Worm (Caenorhabditis elegans) whole organism, L4 larva: ENCODE data around the gene lir-1.

Source experiments
- ama-1 ChIP-seq: fragments of 150-350 bp; optimal IDR thresholded peaks from 2 replicates; lab custom pipeline; 2014; ENCODE audit warnings: inconsistent platforms, mixed read lengths
- lin-38 ChIP-seq: fragments of 200-800 bp; sonication (Bioruptor generic); IDR thresholded peaks from 2 replicates; pipeline ENCODE4 v1.3.6; 2022; ENCODE audit warnings: missing genetic modification reagents, missing genetic modification characterization, missing compliant biosample characterization
- lir-3 ChIP-seq: sonication (generic microtip); optimal IDR thresholded peaks from 2 replicates; lab custom pipeline; 2016; ENCODE audit warnings: mild to moderate bottlenecking, missing genetic modification characterization, missing compliant biosample characterization
- lsy-2 ChIP-seq, 2 experiments: fragments of 150-350 bp in 1 of 2; sonication (generic microtip) in 1 of 2; optimal IDR thresholded peaks; 2 replicates each; lab custom pipeline; 2014 to 2017; ENCODE audit warnings: missing biosample characterization in 2 of 2, missing genetic modification characterization in 2 of 2
- mxl-3 ChIP-seq: fragments of 200-800 bp; sonication (Bioruptor generic); optimal IDR thresholded peaks from 2 replicates; lab custom pipeline; 2018; ENCODE audit warnings: mild to moderate bottlenecking, missing genetic modification characterization, missing compliant biosample characterization
- nhr-41 ChIP-seq: fragments of 200-800 bp; sonication (Bioruptor generic); IDR thresholded peaks from 2 replicates; pipeline ENCODE4 v1.3.6; 2022; ENCODE audit warnings: missing genetic modification reagents, missing genetic modification characterization, missing compliant biosample characterization
- snpc-4 ChIP-seq: fragments of 150-350 bp; optimal IDR thresholded peaks from 2 replicates; lab custom pipeline; 2014; ENCODE audit warnings: missing biosample characterization, missing genetic modification characterization

DNA sequence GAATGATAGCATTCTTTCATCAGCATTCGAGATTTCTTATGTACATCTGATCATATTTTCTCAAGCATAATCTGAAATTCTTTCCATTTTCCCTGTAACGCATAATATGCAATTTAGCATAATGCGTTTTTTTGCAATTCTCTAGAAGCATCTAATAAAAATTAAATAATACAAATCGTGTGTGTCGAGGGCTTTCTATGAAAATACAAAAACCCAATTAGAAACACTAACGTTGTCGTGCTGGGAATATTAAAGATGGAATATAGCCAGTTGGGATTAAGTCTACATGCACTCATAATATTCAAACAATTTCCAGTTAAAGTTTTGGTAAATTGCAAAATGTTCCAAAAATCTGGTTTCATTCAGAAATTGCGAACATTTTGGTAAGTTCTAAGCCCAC lies 12.8 kb downstream of the lir-1 start, which contains the start of gene F18A1.1:
- TF ChIP-seq snpc-4 (tag; lab: Kevin White, UChicago) (no peak), nhr-41 (GFP tag; lab: Robert Waterston, UW) (no peak), mxl-3 (GFP tag; lab: Kevin White, UChicago) (no peak), lsy-2 (tag; optimal IDR thresholded peaks at IDR 0.05; lab: Kevin White, UChicago) (no peak), lir-3 (tag; lab: Kevin White, UChicago) (no peak), ama-1 (lab: Kevin White, UChicago) (no peak), lin-38 (GFP tag; lab: Robert Waterston, UW) (no peak)
